Fruit fly (Drosophila melanogaster): ENCODE measurements around the gene kuk.

kuk gene

dm6 chr3R:17053415-17054177 lies 26.4 kb upstream of the kuk start, which contains the start of gene Dad (continued):
- TF ChIP-seq Dll (GFP tag; IDR thresholded peaks at IDR 0.05; ENCODE audit: partially characterized antibody) (peak; percentile 56; the same call in 3 of the 4 replicates), Scr (GFP tag; IDR thresholded peaks at IDR 0.05; ENCODE audit: partially characterized antibody) (0 out of 2 replicates have a peak, but pooled peaks have one; percentile 38), CG9215 (GFP tag; IDR thresholded peaks at IDR 0.05) (peak; percentile 98), dmrt99B (tag; optimal IDR thresholded peaks at IDR 0.05) (peak; percentile 19), CG17568 (GFP tag; optimal IDR thresholded peaks at IDR 0.05) (peak; percentile 58), gsb (GFP tag; IDR thresholded peaks at IDR 0.05) (no peak), CG18262 (tag; optimal IDR thresholded peaks at IDR 0.05) (peak; percentile 8), CG8290 (GFP tag; optimal IDR thresholded peaks at IDR 0.05) (no peak), CG8290 (tag; optimal IDR thresholded peaks at IDR 0.05) (peak in 1 of 2 experiments; percentile 80), sens (GFP tag) (peak; percentile 88), CG8281 (tag; optimal IDR thresholded peaks at IDR 0.05) (peak; percentile 32), gce (GFP tag; IDR thresholded peaks at IDR 0.05) (0 out of 3 replicates have a peak, but pooled peaks have one; percentile 30), abd-A (tag; optimal IDR thresholded peaks at IDR 0.05) (peak; percentile 67), Lpt (GFP tag; optimal IDR thresholded peaks at IDR 0.05) (no peak), CG2199 (GFP tag; IDR thresholded peaks at IDR 0.05) (peak; percentile 11; the same call in 1 of the 3 replicates), bsh (GFP tag; optimal IDR thresholded peaks at IDR 0.05) (peak in 1 of 2 experiments; percentile 23), E2f2 (GFP tag; IDR thresholded peaks at IDR 0.05) (peak; percentile 91), Dp (GFP tag; optimal IDR thresholded peaks at IDR 0.05) (peak; percentile 96), chinmo (GFP tag; IDR thresholded peaks at IDR 0.05; ENCODE audit: partially characterized antibody) (0 out of 4 replicates have a peak, but pooled peaks have one; percentile 25), CG13424 (tag; optimal IDR thresholded peaks at IDR 0.05) (peak; percentile 2), vnd (GFP tag; IDR thresholded peaks at IDR 0.05; ENCODE audit: partially characterized antibody) (no peak), mirr (GFP tag; optimal IDR thresholded peaks at IDR 0.05) (peak; percentile 3), CG15601 (tag; optimal IDR thresholded peaks at IDR 0.05) (peak; percentile 40), CG7745 (tag; optimal IDR thresholded peaks at IDR 0.05) (no peak), CG15269 (tag; optimal IDR thresholded peaks at IDR 0.05) (peak; percentile 17), CG17912 (GFP tag; optimal IDR thresholded peaks at IDR 0.05) (no peak), lbe (GFP tag; optimal IDR thresholded peaks at IDR 0.05) (peak; percentile 42), cwo (GFP tag; optimal IDR thresholded peaks at IDR 0.05) (no peak), hkb (optimal IDR thresholded peaks at IDR 0.05) (no peak), hkb (GFP tag; IDR thresholded peaks at IDR 0.05) (peak; percentile 29; the same call in 1 of the 2 replicates), Opbp (GFP tag; IDR thresholded peaks at IDR 0.05; ENCODE audit: partially characterized antibody) (0 out of 3 replicates have a peak, but pooled peaks have one; percentile 50), Mad (GFP tag; optimal IDR thresholded peaks at IDR 0.05) (peak; percentile 3), CG11093 (GFP tag; IDR thresholded peaks at IDR 0.05) (no peak), Hmr (GFP tag; optimal IDR thresholded peaks at IDR 0.05) (peak; percentile 48), chm (GFP tag; IDR thresholded peaks at IDR 0.05) (peak; percentile 83), dimm (GFP tag; IDR thresholded peaks at IDR 0.05) (no peak), her (GFP tag; optimal IDR thresholded peaks at IDR 0.05) (peak; percentile 24), CG7987 (GFP tag; optimal IDR thresholded peaks at IDR 0.05) (peak; percentile 67), HLH3B (GFP tag; IDR thresholded peaks at IDR 0.05) (0 out of 2 replicates have a peak, but pooled peaks have one; percentile 8), kah (GFP tag; optimal IDR thresholded peaks at IDR 0.05) (peak; percentile 12), CG12299 (tag; optimal IDR thresholded peaks at IDR 0.05) (peak; percentile 19), Gsc (GFP tag; IDR thresholded peaks at IDR 0.05) (no peak), dysf (GFP tag; IDR thresholded peaks at IDR 0.05) (no peak), CG17802 (tag; optimal IDR thresholded peaks at IDR 0.05) (no peak), YL-1 (GFP tag; optimal IDR thresholded peaks at IDR 0.05) (peak; percentile 11), wek (GFP tag; optimal IDR thresholded peaks at IDR 0.05) (peak; percentile 31), CG34224 (GFP tag; IDR thresholded peaks at IDR 0.05; ENCODE audit: partially characterized antibody) (peak; percentile 49; the same call in 2 of the 3 replicates), CG2120 (GFP tag; optimal IDR thresholded peaks at IDR 0.05) (peak; percentile 18)

Measured in whole organism, embryonic.